Worm (Caenorhabditis elegans): Measurements from ENCODE around the gene ZC443.1.
A peak's percentile ranks its signal among the peaks of the same experiment; 100 is the strongest.

ZC443.1 gene

DNA sequence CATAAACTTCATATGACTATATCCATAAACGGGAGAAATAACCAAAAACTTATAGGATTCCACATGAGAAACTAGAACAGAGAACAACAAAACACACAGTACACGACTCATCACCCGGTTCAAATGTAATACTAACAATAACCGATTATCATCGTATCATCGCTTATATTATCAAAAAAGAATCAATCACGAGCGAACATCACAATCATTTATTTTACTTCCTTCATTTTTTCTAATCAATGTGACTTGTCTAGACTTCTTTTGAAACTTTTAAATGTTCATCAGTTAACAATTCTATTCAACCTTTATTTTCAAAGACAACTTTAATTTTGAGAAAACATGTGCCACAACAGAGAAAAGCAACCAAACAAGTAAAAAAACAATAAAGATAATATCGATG, 14.7 kb downstream of the ZC443.1 start, which contains the start of gene ugt-4:
Gene ugt-4, minus strand, starts transcription at position 141 of the 400 bp plus-strand sequence.
- no peak for TF ChIP-seq nhr-21 (tag; optimal IDR thresholded peaks at IDR 0.05)
- peak; percentile 12 for TF ChIP-seq fos-1 (tag; optimal IDR thresholded peaks at IDR 0.05)
- no peak for TF ChIP-seq mdl-1 (tag; optimal IDR thresholded peaks at IDR 0.05)
- peak; percentile 3 for TF ChIP-seq sma-9 (GFP tag; optimal IDR thresholded peaks at IDR 0.05)
- no peak for TF ChIP-seq sma-9 (tag; optimal IDR thresholded peaks at IDR 0.05)

DNA sequence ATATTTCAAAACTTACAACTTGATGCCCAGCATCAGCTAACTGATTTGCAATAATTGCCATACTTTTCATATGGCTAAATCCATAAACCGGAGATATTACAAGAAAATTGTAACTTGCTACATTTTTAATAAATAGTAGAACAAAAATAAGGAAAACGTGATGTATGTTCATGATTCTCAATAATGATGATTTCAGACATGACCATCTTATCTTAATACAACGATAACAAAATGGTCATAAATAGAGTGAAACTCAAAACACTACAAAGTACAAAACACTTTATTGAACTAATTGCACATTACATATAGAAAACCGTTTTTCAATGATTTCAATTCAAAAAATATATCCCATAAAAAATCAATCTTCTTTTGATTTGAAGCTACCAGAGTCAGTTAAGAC, 17.1 kb downstream of the ZC443.1 start, which contains the start of gene ugt-5:
Gene ugt-5, minus strand, starts transcription at position 214 of the 400 bp plus-strand sequence.
- TF ChIP-seq fos-1 (tag; optimal IDR thresholded peaks at IDR 0.05) (peak; percentile 8), skn-1 (tag; optimal IDR thresholded peaks at IDR 0.05) (peak; percentile 78), mbf-1 (tag; optimal IDR thresholded peaks at IDR 0.05) (no peak), mdl-1 (tag; optimal IDR thresholded peaks at IDR 0.05) (no peak), lin-13 (GFP tag; optimal IDR thresholded peaks at IDR 0.05) (no peak), sma-3 (GFP tag; optimal IDR thresholded peaks at IDR 0.05) (no peak)

- TF ChIP-seq ztf-11 (tag; optimal IDR thresholded peaks at IDR 0.05) (no peak), sma-3 (GFP tag; optimal IDR thresholded peaks at IDR 0.05) (no peak), nhr-21 (tag; optimal IDR thresholded peaks at IDR 0.05) (no peak), fos-1 (tag; optimal IDR thresholded peaks at IDR 0.05) (no peak), peb-1 (tag; optimal IDR thresholded peaks at IDR 0.05) (no peak), blmp-1 (tag; optimal IDR thresholded peaks at IDR 0.05; ENCODE audit: insufficient read depth) (no peak), elt-1 (tag; optimal IDR thresholded peaks at IDR 0.05) (no peak), sem-4 (tag; optimal IDR thresholded peaks at IDR 0.05) (no peak), Y55F3AM.14 (GFP tag; optimal IDR thresholded peaks at IDR 0.05) (no peak), ztf-1 (GFP tag; conservative IDR thresholded peaks at IDR 0.05) (no peak), nhr-11 (tag; optimal IDR thresholded peaks at IDR 0.05) (no peak), nhr-77 (tag; optimal IDR thresholded peaks at IDR 0.05) (no peak), aly-2 (tag; optimal IDR thresholded peaks at IDR 0.05) (no peak), mab-5 (tag; optimal IDR thresholded peaks at IDR 0.05) (no peak), lin-39 (tag; optimal IDR thresholded peaks at IDR 0.05) (no peak), snpc-4 (tag; optimal IDR thresholded peaks at IDR 0.05) (no peak), alr-1 (tag; optimal IDR thresholded peaks at IDR 0.05) (no peak)
Observed at ce11 chrV:12790188-12790587, 19.7 kb downstream of the ZC443.1 start, which contains the start of gene srbc-43. Gene srbc-43 (minus strand): TSS chrV:12790518.

ce11 chrV:12788451-12788850, 21.4 kb downstream of the ZC443.1 start, which contains the start of gene srbc-44:
Gene srbc-44 (minus strand): TSS chrV:12788551.
- no peak for TF ChIP-seq nhr-6 (tag; optimal IDR thresholded peaks at IDR 0.05)
- TF ChIP-seq ztf-1 (GFP tag; conservative IDR thresholded peaks at IDR 0.05) = no peak
- no peak for TF ChIP-seq R02D3.7 (tag; optimal IDR thresholded peaks at IDR 0.05)
- no peak for TF ChIP-seq Y55F3AM.14 (GFP tag; optimal IDR thresholded peaks at IDR 0.05)
- TF ChIP-seq peb-1 (tag; optimal IDR thresholded peaks at IDR 0.05) = no peak
- TF ChIP-seq elt-1 (tag; optimal IDR thresholded peaks at IDR 0.05) = no peak
- TF ChIP-seq nhr-77 (tag; optimal IDR thresholded peaks at IDR 0.05) = no peak
- TF ChIP-seq F13H6.1 (tag; optimal IDR thresholded peaks at IDR 0.05) = no peak
- no peak for TF ChIP-seq lin-39 (tag; optimal IDR thresholded peaks at IDR 0.05)

DNA sequence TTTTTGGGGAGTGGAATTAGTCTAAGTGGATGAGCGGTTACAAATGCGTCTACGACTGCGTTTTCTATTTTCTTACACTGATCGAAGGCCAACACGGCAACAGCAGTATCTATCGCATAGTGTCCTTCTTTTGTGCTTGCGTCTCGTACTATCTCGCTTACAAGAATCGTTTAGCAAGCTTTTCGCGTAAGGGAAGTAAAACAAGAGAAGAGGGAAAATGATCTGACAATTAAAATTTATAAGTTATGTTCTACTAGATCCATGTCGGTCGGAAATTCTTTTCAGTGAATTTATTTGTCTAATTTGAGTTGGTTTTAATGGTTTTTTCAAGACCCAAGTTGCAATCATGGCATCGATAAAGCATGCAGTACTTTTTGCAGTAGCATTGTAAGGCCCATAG, 22.9 kb downstream of the ZC443.1 start, which contains the start of gene fkb-4:
Gene fkb-4, minus strand, starts transcription at position 101 of the 400 bp plus-strand sequence.
- TF ChIP-seq crh-2 (tag; optimal IDR thresholded peaks at IDR 0.05) = no peak
- TF ChIP-seq lsy-2 (tag; optimal IDR thresholded peaks at IDR 0.05) = no peak
- no peak for TF ChIP-seq elt-3 (tag; optimal IDR thresholded peaks at IDR 0.05)
- no peak for TF ChIP-seq mab-5 (tag; optimal IDR thresholded peaks at IDR 0.05)
- no peak for TF ChIP-seq blmp-1 (tag; optimal IDR thresholded peaks at IDR 0.05; ENCODE audit: insufficient read depth)
- no peak for TF ChIP-seq gmeb-1 (tag; optimal IDR thresholded peaks at IDR 0.05)
- no peak for TF ChIP-seq sem-4 (tag; optimal IDR thresholded peaks at IDR 0.05)
- no peak for TF ChIP-seq Y55F3AM.14 (GFP tag; optimal IDR thresholded peaks at IDR 0.05)
- TF ChIP-seq sma-9 (GFP tag; optimal IDR thresholded peaks at IDR 0.05) = no peak
- no peak for TF ChIP-seq sma-9 (tag; optimal IDR thresholded peaks at IDR 0.05)
- no peak for TF ChIP-seq nhr-237 (tag; optimal IDR thresholded peaks at IDR 0.05)
- no peak for TF ChIP-seq nhr-10 (tag; optimal IDR thresholded peaks at IDR 0.05)
- no peak for TF ChIP-seq ZK546.5 (tag; optimal IDR thresholded peaks at IDR 0.05)
